Fruit fly (Drosophila melanogaster): ENCODE results near the gene Cbp80.

Cbp80 gene

dm6 chrX:4660642-4661252 lies 10.9 kb downstream of the Cbp80 start (continued):
- peak; percentile 5 for TF ChIP-seq CG8632 (GFP tag; optimal IDR thresholded peaks at IDR 0.05)
- no peak for TF ChIP-seq CG11294 (GFP tag; IDR thresholded peaks at IDR 0.05)
- TF ChIP-seq fd59A (GFP tag; optimal IDR thresholded peaks at IDR 0.05): no peak
- TF ChIP-seq CG10669 (GFP tag; optimal IDR thresholded peaks at IDR 0.05): peak; percentile 24
- no peak for TF ChIP-seq acj6 (GFP tag; optimal IDR thresholded peaks at IDR 0.05)
- no peak for TF ChIP-seq eg (GFP tag; IDR thresholded peaks at IDR 0.05)
- TF ChIP-seq net (GFP tag; optimal IDR thresholded peaks at IDR 0.05): peak; percentile 2
- no peak for TF ChIP-seq vri (GFP tag; optimal IDR thresholded peaks at IDR 0.05)
- peak in 1 of 2 experiments; percentile 19 for TF ChIP-seq salr (GFP tag; optimal IDR thresholded peaks at IDR 0.05)
- TF ChIP-seq Lpt (GFP tag; optimal IDR thresholded peaks at IDR 0.05): no peak
- peak; percentile 35 for TF ChIP-seq Ets96B (tag; optimal IDR thresholded peaks at IDR 0.05)
- no peak for TF ChIP-seq dac (GFP tag; optimal IDR thresholded peaks at IDR 0.05)
- TF ChIP-seq Eip93F (GFP tag; optimal IDR thresholded peaks at IDR 0.05): no peak
- no peak for TF ChIP-seq cyc (GFP tag; optimal IDR thresholded peaks at IDR 0.05)
- peak; percentile 25 for TF ChIP-seq achi (GFP tag; optimal IDR thresholded peaks at IDR 0.05)
- TF ChIP-seq CG3919 (GFP tag; optimal IDR thresholded peaks at IDR 0.05): no peak
- TF ChIP-seq topi (GFP tag; optimal IDR thresholded peaks at IDR 0.05): no peak
- peak; percentile 5 for TF ChIP-seq Sox15 (GFP tag; optimal IDR thresholded peaks at IDR 0.05)
- TF ChIP-seq CG32006 (GFP tag; optimal IDR thresholded peaks at IDR 0.05): peak; percentile 42
- no peak for TF ChIP-seq ss (GFP tag; optimal IDR thresholded peaks at IDR 0.05)
- TF ChIP-seq CG6163 (GFP tag; IDR thresholded peaks at IDR 0.05): no peak; the same call in 2 of the 3 replicates
- no peak for TF ChIP-seq Sox102F (GFP tag; optimal IDR thresholded peaks at IDR 0.05)
- TF ChIP-seq CG11902 (GFP tag; optimal IDR thresholded peaks at IDR 0.05): no peak
- no peak for TF ChIP-seq fkh (GFP tag; optimal IDR thresholded peaks at IDR 0.05)
- no peak for TF ChIP-seq CG1621 (tag; optimal IDR thresholded peaks at IDR 0.05)
- no peak for TF ChIP-seq CG8119 (GFP tag; IDR thresholded peaks at IDR 0.05)

- TF ChIP-seq lz (GFP tag; optimal IDR thresholded peaks at IDR 0.05): no peak
- peak; percentile 44 for TF ChIP-seq CG6808 (GFP tag; optimal IDR thresholded peaks at IDR 0.05)
- no peak for TF ChIP-seq CG4318 (GFP tag; optimal IDR thresholded peaks at IDR 0.05)
- peak; percentile 7 for TF ChIP-seq Ets96B (tag; optimal IDR thresholded peaks at IDR 0.05)
- peak; percentile 45 for TF ChIP-seq Eip78C (GFP tag)
- peak; percentile 55 to 65 for TF ChIP-seq ss (GFP tag; optimal IDR thresholded peaks at IDR 0.05)
- TF ChIP-seq svp (GFP tag): peak; percentile 28
- TF ChIP-seq dsx (GFP tag; optimal IDR thresholded peaks at IDR 0.05; ENCODE audit: poor library complexity, severe bottlenecking): no peak
- TF ChIP-seq Eip75B (GFP tag; optimal IDR thresholded peaks at IDR 0.05): no peak
- no peak for TF ChIP-seq Lpt (GFP tag; optimal IDR thresholded peaks at IDR 0.05)
- TF ChIP-seq CG6854 (GFP tag; optimal IDR thresholded peaks at IDR 0.05): no peak
- TF ChIP-seq CG15336 (GFP tag; IDR thresholded peaks at IDR 0.05): no peak
- peak; percentile 10 for TF ChIP-seq CG9139 (GFP tag; optimal IDR thresholded peaks at IDR 0.05)
- peak; percentile 13; the same call in 1 of the 3 replicates for TF ChIP-seq CG6163 (GFP tag; IDR thresholded peaks at IDR 0.05)
- TF ChIP-seq dac (GFP tag; optimal IDR thresholded peaks at IDR 0.05): no peak
- no peak for TF ChIP-seq CG16779 (tag; optimal IDR thresholded peaks at IDR 0.05)
- TF ChIP-seq CG6792 (GFP tag; optimal IDR thresholded peaks at IDR 0.05): no peak
Observed at dm6 chrX:4664107-4664506, 14.3 kb downstream of the Cbp80 start.

Measured in whole organism, prepupa.